Worm (Caenorhabditis elegans) whole organism, L3 larva: ENCODE data around the gene F48B9.8.

ENCODE experiments used
- R02D3.7 ChIP-seq: fragments of 150-350 bp; optimal IDR thresholded peaks from 2 replicates; lab custom pipeline; 2014; ENCODE audit warnings: missing biosample characterization, missing genetic modification characterization
- ama-1 ChIP-seq: fragments of 150-350 bp; optimal IDR thresholded peaks from 2 replicates; lab custom pipeline; 2018
- ceh-28 ChIP-seq: fragments of 150-350 bp; optimal IDR thresholded peaks from 2 replicates; lab custom pipeline; 2014; ENCODE audit warnings: missing biosample characterization, missing genetic modification reagents, missing genetic modification characterization
- daf-12 ChIP-seq: fragments of 150-350 bp; optimal IDR thresholded peaks from 2 replicates; lab custom pipeline; 2014; ENCODE audit warnings: missing biosample characterization, missing genetic modification reagents, missing genetic modification characterization
- egl-27 ChIP-seq: sonication (generic microtip); optimal IDR thresholded peaks from 4 replicates; lab custom pipeline; 2017; ENCODE audit warnings: missing biosample characterization, missing genetic modification reagents, missing genetic modification characterization
- elt-1 ChIP-seq: fragments of 150-350 bp; optimal IDR thresholded peaks from 2 replicates; lab custom pipeline; 2014; ENCODE audit warnings: missing biosample characterization, missing genetic modification characterization
- elt-2 ChIP-seq: sonication (generic microtip); optimal IDR thresholded peaks from 2 replicates; lab custom pipeline; 2016; ENCODE audit warnings: missing genetic modification reagents, mild to moderate bottlenecking, missing genetic modification characterization, missing compliant biosample characterization
- elt-3 ChIP-seq, 3 experiments: fragments of 150-350 bp in 1 of 3; sonication (generic microtip) in 2 of 3; optimal IDR thresholded peaks; 2 replicates in 2 of 3; 4 replicates in 1 of 3; lab custom pipeline; 2014 to 2017; ENCODE audit warnings: missing biosample characterization in 3 of 3, missing genetic modification characterization in 3 of 3
- eor-1 ChIP-seq, 2 experiments: fragments of 150-350 bp; optimal IDR thresholded peaks; 2 replicates each; lab custom pipeline; 2014 to 2018; ENCODE audit warnings: missing biosample characterization in 2 of 2, missing genetic modification characterization in 2 of 2
- fkh-10 ChIP-seq: sonication (generic microtip); optimal IDR thresholded peaks from 2 replicates; lab custom pipeline; 2017; ENCODE audit warnings: missing biosample characterization, missing genetic modification reagents, missing genetic modification characterization
- fkh-2 ChIP-seq: fragments of 150-350 bp; optimal IDR thresholded peaks from 2 replicates; lab custom pipeline; 2014; ENCODE audit warnings: missing biosample characterization, missing genetic modification reagents, missing genetic modification characterization
- fos-1 ChIP-seq: fragments of 150-350 bp; optimal IDR thresholded peaks from 2 replicates; lab custom pipeline; 2014; ENCODE audit warnings: missing biosample characterization, missing genetic modification characterization
- hmg-11 ChIP-seq: sonication (generic microtip); optimal IDR thresholded peaks from 2 replicates; lab custom pipeline; 2016; ENCODE audit warnings: missing genetic modification characterization, missing compliant biosample characterization
- jun-1 ChIP-seq: fragments of 150-350 bp; optimal IDR thresholded peaks from 2 replicates; lab custom pipeline; 2014; ENCODE audit warnings: missing biosample characterization, missing genetic modification reagents, missing genetic modification characterization
- lsy-12 ChIP-seq: sonication (generic microtip); optimal IDR thresholded peaks from 2 replicates; lab custom pipeline; 2016; ENCODE audit warnings: mild to moderate bottlenecking, missing genetic modification characterization, missing compliant biosample characterization
- mdl-1 ChIP-seq: fragments of 150-350 bp; optimal IDR thresholded peaks from 2 replicates; lab custom pipeline; 2014; ENCODE audit warnings: missing biosample characterization, missing genetic modification characterization
- mml-1 ChIP-seq: fragments of 150-350 bp; sonication (generic microtip); optimal IDR thresholded peaks from 3 replicates; lab custom pipeline; 2014; ENCODE audit warnings: missing biosample characterization, missing genetic modification characterization
- nfya-1 ChIP-seq: sonication (generic microtip); optimal IDR thresholded peaks from 2 replicates; lab custom pipeline; 2017; ENCODE audit warnings: missing genetic modification characterization, mild to moderate bottlenecking, missing compliant biosample characterization, antibody characterized with exemption, moderate library complexity; ENCODE audit not compliant: insufficient read depth
- nhr-11 ChIP-seq: fragments of 150-350 bp; optimal IDR thresholded peaks from 2 replicates; lab custom pipeline; 2014; ENCODE audit warnings: missing biosample characterization, missing genetic modification characterization
- nhr-23 ChIP-seq: fragments of 150-350 bp; optimal IDR thresholded peaks from 2 replicates; lab custom pipeline; 2014; ENCODE audit warnings: missing biosample characterization, missing genetic modification reagents, missing genetic modification characterization
- nhr-25 ChIP-seq: sonication (generic microtip); optimal IDR thresholded peaks from 2 replicates; lab custom pipeline; 2017; ENCODE audit warnings: missing biosample characterization, missing genetic modification characterization
- nhr-43 ChIP-seq: sonication (generic microtip); optimal IDR thresholded peaks from 2 replicates; lab custom pipeline; 2016; ENCODE audit warnings: mild to moderate bottlenecking, missing genetic modification characterization, missing compliant biosample characterization; ENCODE audit not compliant: poor library complexity, severe bottlenecking
- nhr-77 ChIP-seq: fragments of 150-350 bp; optimal IDR thresholded peaks from 2 replicates; lab custom pipeline; 2014; ENCODE audit warnings: missing biosample characterization, missing genetic modification characterization
- pha-4 ChIP-seq: fragments of 150-350 bp; optimal IDR thresholded peaks from 2 replicates; lab custom pipeline; 2014; ENCODE audit warnings: missing biosample characterization, missing genetic modification reagents, missing genetic modification characterization
- pqm-1 ChIP-seq: fragments of 150-350 bp; optimal IDR thresholded peaks from 2 replicates; lab custom pipeline; 2017; ENCODE audit warnings: missing biosample characterization, missing genetic modification characterization, inconsistent platforms
- snpc-4 ChIP-seq: fragments of 150-350 bp; optimal IDR thresholded peaks from 2 replicates; lab custom pipeline; 2014; ENCODE audit warnings: missing biosample characterization, missing genetic modification characterization
- tbx-2 ChIP-seq: sonication (generic microtip); optimal IDR thresholded peaks from 2 replicates; lab custom pipeline; 2016; ENCODE audit warnings: mild to moderate bottlenecking, missing genetic modification characterization, missing compliant biosample characterization
- unc-39 ChIP-seq: sonication (generic microtip); optimal IDR thresholded peaks from 4 replicates; lab custom pipeline; 2017; ENCODE audit warnings: missing biosample characterization, missing genetic modification characterization
- unc-62 ChIP-seq: fragments of 150-350 bp; sonication (generic microtip); optimal IDR thresholded peaks from 4 replicates; lab custom pipeline; 2014; ENCODE audit warnings: missing biosample characterization, missing genetic modification reagents, missing genetic modification characterization
- ztf-11 ChIP-seq: fragments of 150-350 bp; optimal IDR thresholded peaks from 2 replicates; lab custom pipeline; 2014; ENCODE audit warnings: missing biosample characterization, missing genetic modification characterization

Gene F48B9.8

ce11 chrX:2176361-2176880, at the start of gene F48B9.8:
F48B9.8 (minus strand) TSS chrX:2176411.
- TF ChIP-seq pha-4 (tag; lab: Kevin White, UChicago) (peak; percentile 56), elt-2 (tag; lab: Kevin White, UChicago) (peak; percentile 4), hmg-11 (tag; lab: Kevin White, UChicago) (peak; percentile 16), fos-1 (tag; lab: Kevin White, UChicago) (no peak)

DNA sequence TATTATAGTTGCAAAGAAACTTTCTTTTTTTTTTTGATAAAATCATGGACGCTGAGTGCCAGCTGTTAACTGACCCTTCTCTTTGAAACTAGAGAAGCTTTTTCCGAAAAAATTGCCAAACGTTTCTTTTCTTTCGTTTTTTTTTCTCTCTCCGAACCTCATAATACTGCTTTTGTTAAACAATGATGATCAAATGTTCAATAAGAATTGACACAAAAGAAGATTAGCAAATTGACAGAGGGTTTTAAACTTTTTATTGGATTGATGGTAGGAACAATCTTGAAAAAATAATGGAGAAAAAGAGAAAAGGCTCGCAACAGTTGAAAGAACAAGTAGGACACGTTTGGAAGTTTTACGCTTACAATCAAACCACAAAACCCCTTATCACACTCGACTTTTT, 44.6 kb upstream of the F48B9.8 start, which contains the start of gene hex-1:
hex-1 (plus strand) TSS at position 301 of the 400 bp plus-strand sequence.
- no peak for TF ChIP-seq unc-62 (GFP tag; lab: Kevin White, UChicago)
- TF ChIP-seq eor-1 (tag; optimal IDR thresholded peaks at IDR 0.05; lab: Kevin White, UChicago) = no peak
- TF ChIP-seq elt-2 (tag; lab: Kevin White, UChicago) = no peak
- peak; percentile 11 for TF ChIP-seq pha-4 (tag; lab: Kevin White, UChicago)
- no peak for TF ChIP-seq snpc-4 (tag; lab: Kevin White, UChicago)

ce11 chrX:2219453-2219852, 43.2 kb upstream of the F48B9.8 start:
- peak; percentile 50 for TF ChIP-seq snpc-4 (tag; lab: Kevin White, UChicago)
- TF ChIP-seq ztf-11 (tag; lab: Kevin White, UChicago) = no peak

- no peak for TF ChIP-seq ama-1 (lab: Kevin White, UChicago)
- TF ChIP-seq elt-3 (tag; optimal IDR thresholded peaks at IDR 0.05; lab: Kevin White, UChicago) = peak in 1 of 3 experiments; percentile 9
- TF ChIP-seq nhr-23 = peak; percentile 78
- TF ChIP-seq R02D3.7 (tag; lab: Kevin White, UChicago) = no peak
- no peak for TF ChIP-seq nhr-77 (tag; lab: Kevin White, UChicago)
- no peak for TF ChIP-seq ceh-28 (tag; lab: Kevin White, UChicago)
Observed at ce11 chrX:2219006-2219405, 42.8 kb upstream of the F48B9.8 start.

DNA sequence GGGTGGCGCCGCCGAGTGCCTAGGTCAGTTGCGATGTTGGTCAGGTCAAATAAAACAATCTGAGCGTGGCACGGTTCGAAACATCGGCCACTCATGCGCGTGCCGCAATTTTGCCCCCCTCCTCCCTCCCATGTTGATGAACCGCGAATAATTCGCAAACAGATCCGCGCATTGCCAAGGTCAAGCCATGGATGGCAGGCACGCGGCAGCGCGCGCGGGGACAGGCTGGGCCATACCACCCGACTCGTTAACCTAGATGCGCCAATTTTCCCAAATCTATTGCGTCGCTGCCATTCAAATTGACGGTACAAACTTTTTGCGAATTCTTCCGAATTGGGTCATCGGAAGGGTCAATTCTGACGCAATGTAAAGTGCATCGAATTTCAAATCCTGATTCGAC, 40.5 kb upstream of the F48B9.8 start:
- TF ChIP-seq R02D3.7 (tag; lab: Kevin White, UChicago) (no peak), lsy-12 (peak; percentile 0), nhr-43 (tag; lab: Kevin White, UChicago) (peak; percentile 12), nhr-25 (tag; lab: Kevin White, UChicago) (peak; percentile 74), elt-3 (tag; optimal IDR thresholded peaks at IDR 0.05; lab: Kevin White, UChicago) (peak in 1 of 3 experiments; percentile 39), ceh-28 (tag; lab: Kevin White, UChicago) (peak; percentile 30), pqm-1 (tag; lab: Kevin White, UChicago) (no peak), elt-2 (tag; lab: Kevin White, UChicago) (no peak), nhr-11 (tag; lab: Kevin White, UChicago) (no peak), unc-39 (tag; lab: Kevin White, UChicago) (no peak), elt-1 (tag; lab: Kevin White, UChicago) (no peak), nfya-1 (tag; lab: Kevin White, UChicago) (no peak), tbx-2 (tag; lab: Kevin White, UChicago) (peak; percentile 25), nhr-23 (peak; percentile 91), mml-1 (no peak), pha-4 (tag; lab: Kevin White, UChicago) (peak; percentile 17)

DNA sequence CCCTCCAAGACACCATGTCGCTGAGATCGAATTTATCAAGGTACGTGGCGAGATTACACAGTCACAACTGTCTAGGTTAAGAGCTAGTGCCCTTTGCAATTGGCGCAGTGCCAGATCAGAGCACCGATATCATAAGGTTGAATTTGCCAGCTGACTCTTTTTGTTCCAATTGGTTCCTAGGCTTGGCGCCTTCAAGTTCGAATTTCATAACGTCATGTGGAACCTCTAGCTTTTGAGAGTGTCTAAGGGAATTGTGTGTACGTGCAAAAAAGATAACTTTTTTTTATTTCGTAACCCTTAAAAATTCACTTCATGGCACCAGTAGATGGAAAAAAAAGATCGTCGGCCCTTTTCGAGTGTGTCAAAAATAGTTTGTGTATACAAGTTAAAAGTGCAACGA, 40.0 kb upstream of the F48B9.8 start:
- TF ChIP-seq nhr-11 (tag; lab: Kevin White, UChicago) = no peak
- no peak for TF ChIP-seq daf-12 (tag; lab: Kevin White, UChicago)
- TF ChIP-seq hmg-11 (tag; lab: Kevin White, UChicago) = no peak
- no peak for TF ChIP-seq nhr-23
- TF ChIP-seq snpc-4 (tag; lab: Kevin White, UChicago) = no peak
- no peak for TF ChIP-seq R02D3.7 (tag; lab: Kevin White, UChicago)
- TF ChIP-seq mml-1 = no peak
- no peak for TF ChIP-seq mdl-1
- no peak for TF ChIP-seq jun-1 (tag; lab: Kevin White, UChicago)
- TF ChIP-seq ama-1 (lab: Kevin White, UChicago) = no peak
- TF ChIP-seq elt-2 (tag; lab: Kevin White, UChicago) = no peak
- TF ChIP-seq, all 47 proteins: peak for 0

ce11 chrX:2215108-2215507, 38.9 kb upstream of the F48B9.8 start:
- TF ChIP-seq nhr-11 (tag; lab: Kevin White, UChicago) = no peak
- TF ChIP-seq fos-1 (tag; lab: Kevin White, UChicago) = no peak
- TF ChIP-seq elt-2 (tag; lab: Kevin White, UChicago) = peak; percentile 57
- TF ChIP-seq egl-27 = no peak
- no peak for TF ChIP-seq jun-1 (tag; lab: Kevin White, UChicago)
- TF ChIP-seq elt-3 (tag; optimal IDR thresholded peaks at IDR 0.05; lab: Kevin White, UChicago) = peak in 2 of 3 experiments; percentile 76 to 86
- TF ChIP-seq pha-4 (tag; lab: Kevin White, UChicago) = peak; percentile 22
- peak; percentile 32 for TF ChIP-seq nhr-25 (tag; lab: Kevin White, UChicago)
- peak; percentile 43 for TF ChIP-seq nhr-43 (tag; lab: Kevin White, UChicago)
- TF ChIP-seq fkh-2 (tag; lab: Kevin White, UChicago) = no peak
- TF ChIP-seq nfya-1 (tag; lab: Kevin White, UChicago) = peak; percentile 22
- TF ChIP-seq ceh-28 (tag; lab: Kevin White, UChicago) = no peak
- peak; percentile 1 for TF ChIP-seq mdl-1
- TF ChIP-seq fkh-10 (GFP tag; lab: Kevin White, UChicago) = no peak
- peak; percentile 1 for TF ChIP-seq pqm-1 (tag; lab: Kevin White, UChicago)
